Fruit fly (Drosophila melanogaster) whole organism, prepupa: ENCODE measurements around the gene CG31381.

Experiments
- CG10631 ChIP-seq: fragments of 200-800 bp; sonication (Bioruptor generic); optimal IDR thresholded peaks from 2 replicates; lab custom pipeline; 2016; ENCODE audit warnings: missing biosample characterization, missing genetic modification characterization
- CG11762 ChIP-seq: fragments of 200-800 bp; sonication (Bioruptor generic); optimal IDR thresholded peaks from 3 replicates; lab custom pipeline; 2016; ENCODE audit warnings: missing biosample characterization, missing genetic modification characterization; ENCODE audit not compliant: insufficient read depth
- CG11902 ChIP-seq: fragments of 200-800 bp; sonication (Bioruptor generic); optimal IDR thresholded peaks from 3 replicates; lab custom pipeline; 2016; ENCODE audit warnings: missing biosample characterization, missing genetic modification characterization
- CG15336 ChIP-seq: fragments of 200-800 bp; sonication (Bioruptor generic); IDR thresholded peaks from 2 replicates; pipeline ENCODE4 v1.3.6; 2022; ENCODE audit warnings: missing biosample characterization, missing genetic modification characterization
- CG32006 ChIP-seq: fragments of 200-800 bp; sonication (Bioruptor generic); optimal IDR thresholded peaks from 3 replicates; lab custom pipeline; 2017; ENCODE audit warnings: missing biosample characterization, mild to moderate bottlenecking, missing genetic modification characterization
- CG7368 ChIP-seq: fragments of 200-800 bp; sonication (Bioruptor generic); optimal IDR thresholded peaks from 3 replicates; lab custom pipeline; 2016; ENCODE audit warnings: missing biosample characterization, missing genetic modification characterization
- CG8319 ChIP-seq: fragments of 200-800 bp; sonication (Bioruptor generic); optimal IDR thresholded peaks from 3 replicates; lab custom pipeline; 2016; ENCODE audit warnings: missing biosample characterization, missing genetic modification characterization
- CG9139 ChIP-seq: fragments of 200-800 bp; sonication (Bioruptor generic); optimal IDR thresholded peaks from 3 replicates; lab custom pipeline; 2017; ENCODE audit warnings: missing biosample characterization, mild to moderate bottlenecking, missing genetic modification characterization
- Eip78C ChIP-seq: fragments of 200-800 bp; sonication (Bioruptor generic); peaks from one replicate; lab custom pipeline; 2016; ENCODE audit warnings: missing biosample characterization, missing genetic modification characterization
- Gug ChIP-seq: fragments of 200-800 bp; sonication (Bioruptor generic); IDR thresholded peaks from 2 replicates; pipeline ENCODE4 v1.3.6; 2022; ENCODE audit warnings: missing biosample characterization, missing genetic modification characterization
- Hr4 ChIP-seq: fragments of 200-800 bp; sonication (Bioruptor generic); optimal IDR thresholded peaks from 3 replicates; lab custom pipeline; 2016; ENCODE audit warnings: missing biosample characterization, missing genetic modification characterization
- Sox14 ChIP-seq: fragments of 200-800 bp; sonication (Bioruptor generic); optimal IDR thresholded peaks from 3 replicates; lab custom pipeline; 2016; ENCODE audit warnings: missing biosample characterization, missing genetic modification characterization
- achi ChIP-seq: fragments of 200-800 bp; sonication (Bioruptor generic); optimal IDR thresholded peaks from 3 replicates; lab custom pipeline; 2016; ENCODE audit warnings: missing biosample characterization, missing genetic modification characterization
- dac ChIP-seq: fragments of 200-800 bp; sonication (Bioruptor generic); optimal IDR thresholded peaks from 2 replicates; lab custom pipeline; 2017; ENCODE audit warnings: missing biosample characterization, mild to moderate bottlenecking, missing genetic modification characterization
- eg ChIP-seq: fragments of 200-800 bp; sonication (Bioruptor generic); IDR thresholded peaks from 3 replicates; pipeline ENCODE4 v1.3.6; 2022; ENCODE audit warnings: missing biosample characterization, missing genetic modification characterization
- net ChIP-seq: fragments of 200-800 bp; sonication (Bioruptor generic); optimal IDR thresholded peaks from 3 replicates; lab custom pipeline; 2016; ENCODE audit warnings: missing biosample characterization, missing genetic modification characterization
- ss ChIP-seq, 2 experiments: fragments of 200-800 bp; sonication (Bioruptor generic); optimal IDR thresholded peaks; 2 replicates in 1 of 2; 3 replicates in 1 of 2; lab custom pipeline; 2017 to 2018; ENCODE audit warnings: mild to moderate bottlenecking in 2 of 2, missing biosample characterization in 2 of 2, missing genetic modification characterization in 2 of 2, moderate library complexity in 1 of 2
- topi ChIP-seq: fragments of 200-800 bp; sonication (Bioruptor generic); optimal IDR thresholded peaks from 3 replicates; lab custom pipeline; 2016; ENCODE audit warnings: missing biosample characterization, missing genetic modification characterization

The CG31381 gene

dm6 chr3R:24922270-24922669, 45.4 kb downstream of the CG31381 start, which contains the start of gene Mink:
Mink (plus strand) TSS chr3R:24922473.
- TF ChIP-seq Sox14 (GFP tag; lab: Kevin White, UChicago) (no peak), achi (no peak), CG32006 (GFP tag; lab: Kevin White, UChicago) (no peak), CG11762 (GFP tag; lab: Kevin White, UChicago) (no peak), Gug (GFP tag; lab: Robert Waterston, UW) (no peak), CG15336 (GFP tag; lab: Robert Waterston, UW) (no peak), Hr4 (GFP tag; lab: Kevin White, UChicago) (no peak), net (GFP tag; lab: Kevin White, UChicago) (no peak)

DNA sequence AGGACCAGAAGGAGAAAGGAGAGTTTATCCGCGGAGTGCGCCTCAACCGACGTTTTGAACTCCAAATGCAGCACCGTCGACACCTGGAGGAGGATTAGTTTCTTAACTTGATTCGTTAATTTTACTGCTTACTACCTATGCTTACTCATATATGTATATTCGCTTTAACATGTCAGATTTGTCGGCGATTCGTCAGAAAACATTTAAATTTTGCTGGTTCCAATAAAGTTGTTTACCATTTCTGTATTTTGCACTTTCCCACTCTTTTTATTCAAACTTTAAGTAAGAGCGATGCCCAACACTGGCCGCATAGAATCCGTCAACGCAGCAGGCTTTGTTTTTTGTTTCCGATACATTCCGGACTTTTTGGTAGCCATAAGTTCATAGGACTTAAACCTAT, 48.1 kb downstream of the CG31381 start, which contains the start of gene Trf4-2:
TSS of gene Trf4-2 (plus strand) at position 301 of the 400 bp plus-strand sequence.
- TF ChIP-seq CG8319 = no peak
- TF ChIP-seq ss (GFP tag; optimal IDR thresholded peaks at IDR 0.05; lab: Kevin White, UChicago) = no peak
- TF ChIP-seq dac = no peak
- TF ChIP-seq topi (GFP tag; lab: Kevin White, UChicago) = no peak
- TF ChIP-seq Eip78C (GFP tag; lab: Kevin White, UChicago) = no peak
- no peak for TF ChIP-seq eg (GFP tag; lab: Robert Waterston, UW)
- no peak for TF ChIP-seq CG9139
- TF ChIP-seq CG10631 = no peak
- TF ChIP-seq CG7368 (GFP tag; lab: Kevin White, UChicago) = no peak
- no peak for TF ChIP-seq CG11902 (GFP tag; lab: Kevin White, UChicago)
- TF ChIP-seq, all 60 proteins: peak for 0

DNA sequence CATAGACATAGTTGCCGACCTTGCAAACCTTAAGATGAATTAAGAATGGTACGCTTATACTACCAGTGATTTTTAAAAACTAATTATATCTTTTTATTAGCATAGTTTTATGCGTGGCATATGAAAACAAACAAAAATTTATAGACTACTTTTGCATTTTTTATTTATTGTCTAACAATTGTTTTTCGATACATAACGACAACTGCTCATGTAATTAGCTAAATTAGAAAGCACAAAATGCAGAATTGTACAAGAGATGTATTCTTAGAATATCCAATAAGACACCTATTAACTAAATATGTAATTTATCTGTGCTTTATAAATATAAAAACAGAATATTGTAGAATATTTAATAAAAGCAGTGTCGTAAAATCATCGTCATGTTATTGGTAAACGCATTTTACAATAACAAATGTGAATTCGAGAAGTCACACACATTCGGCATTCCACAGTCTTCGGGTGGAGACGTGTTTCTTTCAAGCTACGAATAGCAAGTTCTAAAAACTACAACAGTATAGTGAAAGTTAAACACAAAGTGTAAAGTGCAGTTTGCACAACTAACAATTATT, 50.0 kb downstream of the CG31381 start:
- TF ChIP-seq CG11902 (GFP tag; lab: Kevin White, UChicago) (no peak), achi (peak; percentile 16)
